Fruit fly (Drosophila melanogaster): ENCODE data around the gene CG34456.

- TF ChIP-seq Mad (GFP tag; optimal IDR thresholded peaks at IDR 0.05) (no peak), aop (GFP tag; IDR thresholded peaks at IDR 0.05) (no peak), HmgZ (tag; optimal IDR thresholded peaks at IDR 0.05) (peak; percentile 14), CG9797 (GFP tag; optimal IDR thresholded peaks at IDR 0.05) (no peak), Hmr (GFP tag; optimal IDR thresholded peaks at IDR 0.05) (no peak), stc (GFP tag; IDR thresholded peaks at IDR 0.05) (0 out of 2 replicates have a peak, but pooled peaks have one; percentile 21), CG17912 (GFP tag; optimal IDR thresholded peaks at IDR 0.05) (no peak), CG43689 (GFP tag; IDR thresholded peaks at IDR 0.05) (no peak), oc (tag; optimal IDR thresholded peaks at IDR 0.05) (no peak), Fer1 (GFP tag; optimal IDR thresholded peaks at IDR 0.05) (no peak), CG14667 (GFP tag; IDR thresholded peaks at IDR 0.05) (no peak), repo (GFP tag; optimal IDR thresholded peaks at IDR 0.05) (no peak), CG2129 (GFP tag; IDR thresholded peaks at IDR 0.05; ENCODE audit: partially characterized antibody) (no peak)
Measured at dm6 chr3L:9335711-9336110, 26.2 kb upstream of the CG34456 start.

Data from whole organism, embryonic.